Fruit fly (Drosophila melanogaster): Measurements from ENCODE around the gene eIF3a.
A peak's percentile ranks its signal among the peaks of the same experiment; 100 is the strongest.

eIF3a gene

DNA sequence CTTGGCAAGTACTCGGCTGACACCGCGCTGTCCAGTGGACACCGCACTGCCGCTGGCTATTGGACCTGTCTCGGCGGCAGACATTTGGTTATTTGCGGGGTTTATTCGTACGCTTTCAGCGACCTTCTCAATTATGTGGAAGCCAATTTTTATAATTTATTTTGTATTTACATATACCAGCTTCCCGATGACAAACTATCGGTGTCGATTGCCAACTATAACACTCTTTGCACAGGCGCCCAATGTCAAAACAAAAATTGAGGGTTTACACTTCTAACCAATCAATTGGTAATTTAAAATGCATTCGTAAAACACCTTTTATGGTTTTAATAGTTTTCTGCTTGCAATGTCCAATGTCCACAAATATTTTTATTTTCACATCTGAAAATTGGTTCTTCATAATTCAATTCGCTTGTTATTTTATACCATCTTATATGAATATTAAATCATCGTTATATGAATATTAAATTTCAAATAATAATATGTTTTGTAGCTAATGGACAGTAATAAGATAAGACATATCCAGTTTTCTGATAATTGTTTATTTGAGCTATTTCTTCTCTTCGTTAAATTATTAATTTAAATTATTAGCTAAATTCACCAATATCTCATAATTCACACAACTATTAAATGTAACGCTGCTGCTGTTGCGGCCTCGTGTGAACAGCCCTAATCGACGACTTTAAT is 33.7 kb downstream of the eIF3a start (continued):
- peak; percentile 12 for TF ChIP-seq zfh2 (GFP tag; optimal IDR thresholded peaks at IDR 0.05)
- TF ChIP-seq repo (GFP tag; optimal IDR thresholded peaks at IDR 0.05) = no peak
- no peak for TF ChIP-seq kay (GFP tag; optimal IDR thresholded peaks at IDR 0.05)
- TF ChIP-seq Aef1 (GFP tag; IDR thresholded peaks at IDR 0.05) = no peak
- peak; percentile 18 for TF ChIP-seq CG10267 (tag; optimal IDR thresholded peaks at IDR 0.05)
- no peak for TF ChIP-seq lov (optimal IDR thresholded peaks at IDR 0.05)
- TF ChIP-seq lov (GFP tag; IDR thresholded peaks at IDR 0.05) = no peak
- TF ChIP-seq Dfd (GFP tag; optimal IDR thresholded peaks at IDR 0.05) = peak in 1 of 2 experiments; percentile 55
- peak; percentile 4 for TF ChIP-seq dm (GFP tag; optimal IDR thresholded peaks at IDR 0.05)
- TF ChIP-seq pzg (GFP tag; optimal IDR thresholded peaks at IDR 0.05) = peak; percentile 31
- TF ChIP-seq CG10147 (GFP tag; optimal IDR thresholded peaks at IDR 0.05) = peak; percentile 20
- peak; percentile 18 for TF ChIP-seq ind (GFP tag; optimal IDR thresholded peaks at IDR 0.05)
- TF ChIP-seq Ssrp (tag; optimal IDR thresholded peaks at IDR 0.05) = peak; percentile 35
- TF ChIP-seq pfk (GFP tag; optimal IDR thresholded peaks at IDR 0.05) = peak; percentile 8
- TF ChIP-seq toy (GFP tag; IDR thresholded peaks at IDR 0.05) = no peak
- peak; percentile 15 for TF ChIP-seq mam (GFP tag; optimal IDR thresholded peaks at IDR 0.05)
- peak; percentile 31; the same call in 1 of the 3 replicates for TF ChIP-seq ci (GFP tag; IDR thresholded peaks at IDR 0.05)
- no peak for TF ChIP-seq prd (optimal IDR thresholded peaks at IDR 0.05)
- TF ChIP-seq prd (GFP tag; IDR thresholded peaks at IDR 0.05) = peak; percentile 48; the same call in 2 of the 3 replicates
- TF ChIP-seq CG34224 (GFP tag; IDR thresholded peaks at IDR 0.05; ENCODE audit: partially characterized antibody) = peak; percentile 10; the same call in 1 of the 3 replicates
- no peak for TF ChIP-seq Lim3 (GFP tag; IDR thresholded peaks at IDR 0.05)
- TF ChIP-seq Dp (GFP tag; optimal IDR thresholded peaks at IDR 0.05) = no peak
- 0 out of 2 replicates have a peak, but pooled peaks have one; percentile 46 for TF ChIP-seq hbn (GFP tag; IDR thresholded peaks at IDR 0.05; ENCODE audit: partially characterized antibody)
- no peak for TF ChIP-seq sima (GFP tag; optimal IDR thresholded peaks at IDR 0.05)
- peak; percentile 14 for TF ChIP-seq Sry-β (GFP tag; optimal IDR thresholded peaks at IDR 0.05)
- TF ChIP-seq lola (GFP tag; optimal IDR thresholded peaks at IDR 0.05) = peak in 2 of 3 experiments; percentile 41 to 91
- peak; percentile 62 for TF ChIP-seq CoRest (tag; optimal IDR thresholded peaks at IDR 0.05)
- peak; percentile 60 for TF ChIP-seq Abd-B (GFP tag; optimal IDR thresholded peaks at IDR 0.05)
- peak; percentile 8 for TF ChIP-seq dmrt99B (tag; optimal IDR thresholded peaks at IDR 0.05)
- TF ChIP-seq CG17361 (GFP tag; IDR thresholded peaks at IDR 0.05) = peak; percentile 82
- TF ChIP-seq CG9437 (GFP tag; optimal IDR thresholded peaks at IDR 0.05) = peak; percentile 38
- TF ChIP-seq CG12659 (GFP tag; optimal IDR thresholded peaks at IDR 0.05) = peak; percentile 52
- peak; percentile 24; the same call in 1 of the 2 replicates for TF ChIP-seq unc-4 (GFP tag; IDR thresholded peaks at IDR 0.05; ENCODE audit: partially characterized antibody)
- no peak for TF ChIP-seq CG32767 (GFP tag; IDR thresholded peaks at IDR 0.05)
- TF ChIP-seq NC2β (GFP tag; optimal IDR thresholded peaks at IDR 0.05) = no peak
- TF ChIP-seq crp (GFP tag; optimal IDR thresholded peaks at IDR 0.05) = peak in 1 of 2 experiments; percentile 64
- TF ChIP-seq CG3847 (GFP tag; IDR thresholded peaks at IDR 0.05) = 0 out of 2 replicates have a peak, but pooled peaks have one; percentile 22
- TF ChIP-seq CG6689 (GFP tag; IDR thresholded peaks at IDR 0.05) = no peak
- peak; percentile 96 for TF ChIP-seq CG1024 (GFP tag; IDR thresholded peaks at IDR 0.05)
- TF ChIP-seq nmo (GFP tag; optimal IDR thresholded peaks at IDR 0.05) = peak; percentile 69
- TF ChIP-seq CG7839 (tag; optimal IDR thresholded peaks at IDR 0.05) = peak; percentile 45
- peak; percentile 15; the same call in 1 of the 2 replicates for TF ChIP-seq CG13287 (GFP tag; IDR thresholded peaks at IDR 0.05; ENCODE audit: partially characterized antibody)
- TF ChIP-seq chinmo (GFP tag; IDR thresholded peaks at IDR 0.05; ENCODE audit: partially characterized antibody) = no peak
- peak; percentile 21 for TF ChIP-seq CG2678 (tag; optimal IDR thresholded peaks at IDR 0.05)
- peak; percentile 63 for TF ChIP-seq CG13775 (GFP tag; optimal IDR thresholded peaks at IDR 0.05)
- TF ChIP-seq Awh (GFP tag; IDR thresholded peaks at IDR 0.05) = no peak
- TF ChIP-seq Hey (tag; optimal IDR thresholded peaks at IDR 0.05) = no peak
- no peak for TF ChIP-seq CG7372 (GFP tag; IDR thresholded peaks at IDR 0.05)

Measured in whole organism, embryonic.